Worm (Caenorhabditis elegans): ENCODE measurements around the gene mex-1.

The mex-1 gene

DNA sequence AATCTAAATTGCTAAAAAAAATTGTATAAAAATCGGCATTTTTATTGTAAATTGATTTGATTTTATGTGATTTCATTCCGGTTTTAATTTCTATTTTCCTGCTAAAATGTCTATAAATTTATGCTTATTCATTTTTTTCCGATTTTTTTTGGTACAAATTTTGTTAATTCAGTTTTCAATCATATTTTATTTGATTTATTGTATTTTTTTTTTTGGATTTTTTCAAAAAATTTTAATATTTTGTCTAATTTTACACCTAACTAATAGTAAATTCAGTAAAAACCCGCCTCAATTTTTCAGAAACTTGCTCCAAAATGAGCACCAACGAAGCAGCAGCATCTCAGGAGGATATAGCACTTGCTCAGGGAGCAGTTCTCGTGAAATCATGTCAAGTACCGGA, 24.3 kb downstream of the mex-1 start, which contains the start of gene dhps-1:
dhps-1 (plus strand) TSS at position 301 of the 400 bp plus-strand sequence.
- TF ChIP-seq efl-1 (optimal IDR thresholded peaks at IDR 0.05) (no peak), efl-1 (GFP tag; optimal IDR thresholded peaks at IDR 0.05 in 1 of 2) (peak in 1 of 2 experiments; percentile 26), nhr-28 (tag; optimal IDR thresholded peaks at IDR 0.05) (no peak)

DNA sequence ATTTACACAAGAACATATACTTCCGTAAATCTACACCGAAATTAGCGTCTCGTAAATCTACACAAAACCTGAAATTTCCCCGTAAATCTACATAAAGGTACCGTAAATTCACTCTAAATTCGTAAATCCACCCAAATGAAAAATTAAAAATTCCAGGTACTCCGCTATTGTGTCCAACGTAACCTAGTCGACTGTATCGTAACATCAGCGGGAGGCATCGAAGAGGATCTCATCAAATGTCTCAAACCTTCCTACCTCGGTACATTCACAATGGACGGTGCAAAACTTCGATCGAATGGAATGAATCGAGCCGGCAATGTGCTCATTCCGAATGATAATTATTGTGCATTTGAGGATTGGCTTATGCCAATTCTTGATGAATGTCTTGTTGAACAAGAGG, 26.5 kb downstream of the mex-1 start:
- TF ChIP-seq aha-1 (tag; optimal IDR thresholded peaks at IDR 0.05): no peak
- TF ChIP-seq hlh-17 (GFP tag; optimal IDR thresholded peaks at IDR 0.05; ENCODE audit: borderline replicate concordance): no peak
- no peak for TF ChIP-seq unc-98 (GFP tag; IDR thresholded peaks at IDR 0.05)
- TF ChIP-seq elt-2 (tag; optimal IDR thresholded peaks at IDR 0.05): no peak
- no peak for TF ChIP-seq pag-3 (tag; optimal IDR thresholded peaks at IDR 0.05; ENCODE audit: borderline replicate concordance, insufficient read depth)
- no peak for TF ChIP-seq nhr-20 (tag; optimal IDR thresholded peaks at IDR 0.05)
- TF ChIP-seq sptf-1 (tag; optimal IDR thresholded peaks at IDR 0.05): no peak
- TF ChIP-seq jun-1 (tag; optimal IDR thresholded peaks at IDR 0.05): no peak
- TF ChIP-seq ceh-90 (tag; optimal IDR thresholded peaks at IDR 0.05): no peak
- no peak for TF ChIP-seq sox-4 (tag; optimal IDR thresholded peaks at IDR 0.05)
- no peak for TF ChIP-seq nhr-19 (GFP tag; conservative IDR thresholded peaks at IDR 0.05)
- no peak for TF ChIP-seq pax-3 (tag; optimal IDR thresholded peaks at IDR 0.05)
- TF ChIP-seq nhr-90 (tag; optimal IDR thresholded peaks at IDR 0.05; ENCODE audit: poor library complexity): no peak
- no peak for TF ChIP-seq nhr-11 (tag; optimal IDR thresholded peaks at IDR 0.05)
- TF ChIP-seq unc-86 (tag; optimal IDR thresholded peaks at IDR 0.05): no peak
- no peak for TF ChIP-seq dsc-1 (tag; optimal IDR thresholded peaks at IDR 0.05)
- TF ChIP-seq ztf-4 (tag; optimal IDR thresholded peaks at IDR 0.05): no peak
- TF ChIP-seq ztf-11 (tag; optimal IDR thresholded peaks at IDR 0.05): no peak
- no peak for TF ChIP-seq irx-1 (tag; optimal IDR thresholded peaks at IDR 0.05)
- TF ChIP-seq ceh-8 (GFP tag; optimal IDR thresholded peaks at IDR 0.05): no peak

DNA sequence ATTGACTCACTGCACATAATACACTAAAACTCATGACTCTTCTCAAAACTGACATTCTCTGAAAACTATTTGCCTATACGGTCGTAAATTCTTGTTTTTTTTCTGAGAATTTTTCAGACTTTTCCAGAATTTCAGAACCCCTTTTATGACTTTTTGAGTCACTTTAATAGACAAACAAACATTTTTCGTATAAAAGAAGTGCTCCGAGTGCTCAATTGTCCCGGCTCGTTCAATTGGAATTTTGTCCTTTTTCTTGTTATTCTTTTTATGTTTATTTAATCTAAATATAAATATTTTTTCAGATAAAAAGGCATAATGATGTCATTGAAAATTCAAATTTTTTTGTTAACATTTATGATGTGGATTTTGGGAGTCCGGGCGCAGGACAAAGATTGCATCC, 30.5 kb downstream of the mex-1 start, which contains the start of gene Y17G7B.23:
Y17G7B.23 (plus strand) TSS at position 301 of the 400 bp plus-strand sequence.
- TF ChIP-seq mdl-1 (tag; optimal IDR thresholded peaks at IDR 0.05) (no peak), nhr-11 (tag; optimal IDR thresholded peaks at IDR 0.05) (no peak), blmp-1 (tag; optimal IDR thresholded peaks at IDR 0.05) (no peak)

DNA sequence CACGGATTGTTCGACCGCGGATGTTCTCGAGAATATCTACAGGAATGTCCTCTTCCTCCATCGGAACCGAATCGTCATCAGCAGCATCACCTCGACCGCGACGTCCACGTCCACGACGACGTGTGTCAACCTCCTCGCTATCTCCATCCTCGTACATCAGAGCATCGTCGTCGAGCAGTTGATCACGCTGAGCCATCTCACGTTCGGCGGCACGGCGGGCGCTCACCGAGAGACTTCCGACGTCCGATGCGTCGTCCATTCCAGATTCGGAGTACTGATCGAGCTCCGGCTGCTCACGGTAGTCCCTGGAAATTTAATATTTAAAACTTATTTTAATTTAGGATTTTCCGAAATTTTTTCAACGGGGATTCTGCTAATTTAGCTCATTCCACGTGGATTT, 37.5 kb downstream of the mex-1 start:
- TF ChIP-seq nhr-47 (tag; optimal IDR thresholded peaks at IDR 0.05) (no peak), aha-1 (tag; optimal IDR thresholded peaks at IDR 0.05) (no peak), sup-37 (GFP tag; optimal IDR thresholded peaks at IDR 0.05) (no peak), elt-3 (tag; optimal IDR thresholded peaks at IDR 0.05) (no peak), nhr-84 (tag; optimal IDR thresholded peaks at IDR 0.05) (no peak), sox-4 (tag; optimal IDR thresholded peaks at IDR 0.05) (no peak), egl-27 (tag; optimal IDR thresholded peaks at IDR 0.05) (no peak), unc-30 (tag; optimal IDR thresholded peaks at IDR 0.05) (no peak), snpc-4 (tag; optimal IDR thresholded peaks at IDR 0.05) (no peak), F16B12.6 (tag; optimal IDR thresholded peaks at IDR 0.05) (no peak), alr-1 (tag; optimal IDR thresholded peaks at IDR 0.05; ENCODE audit: borderline replicate concordance) (no peak), vab-15 (tag; optimal IDR thresholded peaks at IDR 0.05) (no peak), nhr-71 (tag; optimal IDR thresholded peaks at IDR 0.05) (no peak), ztf-11 (tag; optimal IDR thresholded peaks at IDR 0.05) (no peak), nhr-20 (tag; optimal IDR thresholded peaks at IDR 0.05) (no peak), isw-1 (GFP tag; IDR thresholded peaks at IDR 0.05) (no peak), pag-3 (tag; optimal IDR thresholded peaks at IDR 0.05; ENCODE audit: borderline replicate concordance, insufficient read depth) (no peak), nhr-77 (tag; optimal IDR thresholded peaks at IDR 0.05) (no peak)
